Worm (Caenorhabditis elegans) whole organism, L2 larva: ENCODE measurements around the gene T19C4.1.

Experiments used
- C34F6.9 ChIP-seq: fragments of 150-350 bp; optimal IDR thresholded peaks from 2 replicates; lab custom pipeline; 2014; ENCODE audit warnings: missing biosample characterization, missing genetic modification characterization
- F13H6.1 ChIP-seq: sonication (generic microtip); optimal IDR thresholded peaks from 2 replicates; lab custom pipeline; 2016; ENCODE audit warnings: missing genetic modification characterization, missing compliant biosample characterization
- Y55F3AM.14 ChIP-seq: fragments of 200-800 bp; sonication (Bioruptor generic); optimal IDR thresholded peaks from 2 replicates; lab custom pipeline; 2018; ENCODE audit warnings: mild to moderate bottlenecking, missing genetic modification characterization, missing compliant biosample characterization
- ZK546.5 ChIP-seq: sonication (generic microtip); optimal IDR thresholded peaks from 2 replicates; lab custom pipeline; 2017; ENCODE audit warnings: missing biosample characterization, missing genetic modification characterization
- alr-1 ChIP-seq: fragments of 150-350 bp; optimal IDR thresholded peaks from 2 replicates; lab custom pipeline; 2014; ENCODE audit warnings: missing biosample characterization, missing genetic modification characterization
- aly-2 ChIP-seq: fragments of 150-350 bp; optimal IDR thresholded peaks from 2 replicates; lab custom pipeline; 2014; ENCODE audit warnings: missing biosample characterization, missing genetic modification characterization
- ama-1 ChIP-seq: fragments of 150-350 bp; optimal IDR thresholded peaks from 2 replicates; lab custom pipeline; 2018; ENCODE audit warnings: inconsistent platforms
- blmp-1 ChIP-seq: sonication (generic microtip); optimal IDR thresholded peaks from 2 replicates; lab custom pipeline; 2017; ENCODE audit warnings: missing genetic modification characterization, mild to moderate bottlenecking, missing compliant biosample characterization, antibody characterized with exemption, moderate library complexity; ENCODE audit not compliant: insufficient read depth
- ceh-16 ChIP-seq: fragments of 150-350 bp; optimal IDR thresholded peaks from 2 replicates; lab custom pipeline; 2014; ENCODE audit warnings: missing biosample characterization, missing genetic modification characterization
- ceh-82 ChIP-seq: fragments of 150-350 bp; optimal IDR thresholded peaks from 2 replicates; lab custom pipeline; 2014; ENCODE audit warnings: missing biosample characterization, missing genetic modification characterization
- crh-2 ChIP-seq: sonication (generic microtip); optimal IDR thresholded peaks from 2 replicates; lab custom pipeline; 2017; ENCODE audit warnings: missing biosample characterization, missing genetic modification characterization
- dmd-4 ChIP-seq: sonication (generic microtip); optimal IDR thresholded peaks from 2 replicates; lab custom pipeline; 2017; ENCODE audit warnings: missing biosample characterization, missing genetic modification characterization
- egl-27 ChIP-seq: sonication (generic microtip); optimal IDR thresholded peaks from 3 replicates; lab custom pipeline; 2017; ENCODE audit warnings: missing biosample characterization, missing genetic modification reagents, missing genetic modification characterization
- elt-1 ChIP-seq: fragments of 150-350 bp; optimal IDR thresholded peaks from 2 replicates; lab custom pipeline; 2014; ENCODE audit warnings: missing biosample characterization, missing genetic modification characterization
- elt-3 ChIP-seq: sonication (generic microtip); optimal IDR thresholded peaks from 2 replicates; lab custom pipeline; 2017; ENCODE audit warnings: missing biosample characterization, missing genetic modification characterization
- fos-1 ChIP-seq: fragments of 150-350 bp; optimal IDR thresholded peaks from 2 replicates; lab custom pipeline; 2014; ENCODE audit warnings: missing biosample characterization, missing genetic modification characterization
- lin-11 ChIP-seq: fragments of 150-350 bp; sonication (generic microtip); optimal IDR thresholded peaks from 2 replicates; lab custom pipeline; 2014; ENCODE audit warnings: missing biosample characterization, missing genetic modification characterization, inconsistent platforms, mixed read lengths
- lin-13 ChIP-seq: fragments of 150-350 bp; optimal IDR thresholded peaks from 2 replicates; lab custom pipeline; 2014; ENCODE audit warnings: missing biosample characterization, missing genetic modification reagents, missing genetic modification characterization
- lin-39 ChIP-seq: fragments of 150-350 bp; optimal IDR thresholded peaks from 2 replicates; lab custom pipeline; 2014; ENCODE audit warnings: missing biosample characterization, missing genetic modification reagents, missing genetic modification characterization
- mbf-1 ChIP-seq: sonication (generic microtip); optimal IDR thresholded peaks from 2 replicates; lab custom pipeline; 2017; ENCODE audit warnings: missing biosample characterization, missing genetic modification characterization
- nhr-10 ChIP-seq: sonication (generic microtip); optimal IDR thresholded peaks from 2 replicates; lab custom pipeline; 2017; ENCODE audit warnings: missing biosample characterization, missing genetic modification characterization
- nhr-11 ChIP-seq: fragments of 150-350 bp; optimal IDR thresholded peaks from 2 replicates; lab custom pipeline; 2014; ENCODE audit warnings: missing biosample characterization, missing genetic modification characterization
- nhr-21 ChIP-seq: fragments of 150-350 bp; optimal IDR thresholded peaks from 2 replicates; lab custom pipeline; 2014; ENCODE audit warnings: missing biosample characterization, missing genetic modification characterization
- nhr-23 ChIP-seq: fragments of 150-350 bp; optimal IDR thresholded peaks from 2 replicates; lab custom pipeline; 2014; ENCODE audit warnings: missing biosample characterization, missing genetic modification reagents, missing genetic modification characterization
- nhr-237 ChIP-seq: fragments of 150-350 bp; optimal IDR thresholded peaks from 2 replicates; lab custom pipeline; 2014; ENCODE audit warnings: missing biosample characterization, missing genetic modification characterization
- nhr-25 ChIP-seq: fragments of 150-350 bp; sonication (generic microtip); optimal IDR thresholded peaks from 3 replicates; lab custom pipeline; 2014; ENCODE audit warnings: missing biosample characterization, missing genetic modification characterization
- nhr-6 ChIP-seq: fragments of 150-350 bp; optimal IDR thresholded peaks from 2 replicates; lab custom pipeline; 2014; ENCODE audit warnings: missing biosample characterization, missing genetic modification characterization
- nhr-77 ChIP-seq: fragments of 150-350 bp; optimal IDR thresholded peaks from 2 replicates; lab custom pipeline; 2014; ENCODE audit warnings: missing biosample characterization, missing genetic modification characterization
- peb-1 ChIP-seq: fragments of 150-350 bp; optimal IDR thresholded peaks from 2 replicates; lab custom pipeline; 2014; ENCODE audit warnings: missing biosample characterization, missing genetic modification characterization
- sem-4 ChIP-seq: fragments of 150-350 bp; optimal IDR thresholded peaks from 2 replicates; lab custom pipeline; 2014; ENCODE audit warnings: missing biosample characterization, missing genetic modification reagents, missing genetic modification characterization
- skn-1 ChIP-seq: sonication (generic microtip); optimal IDR thresholded peaks from 2 replicates; lab custom pipeline; 2017; ENCODE audit warnings: missing biosample characterization, missing genetic modification characterization
- sma-3 ChIP-seq: sonication (generic microtip); optimal IDR thresholded peaks from 2 replicates; lab custom pipeline; 2016; ENCODE audit warnings: missing genetic modification reagents, missing genetic modification characterization, missing compliant biosample characterization
- sma-9 ChIP-seq, 2 experiments: fragments of 150-350 bp in 1 of 2; sonication (generic microtip) in 1 of 2; optimal IDR thresholded peaks; 2 replicates each; lab custom pipeline; 2014 to 2016; ENCODE audit warnings: missing genetic modification characterization in 2 of 2, mild to moderate bottlenecking in 1 of 2, missing biosample characterization in 1 of 2, missing compliant biosample characterization in 1 of 2, missing genetic modification reagents in 1 of 2, moderate library complexity in 1 of 2
- snpc-4 ChIP-seq: fragments of 150-350 bp; optimal IDR thresholded peaks from 2 replicates; lab custom pipeline; 2014; ENCODE audit warnings: missing biosample characterization, missing genetic modification characterization
- unc-55 ChIP-seq: fragments of 150-350 bp; sonication (generic microtip); optimal IDR thresholded peaks from 3 replicates; lab custom pipeline; 2014; ENCODE audit warnings: missing biosample characterization, missing genetic modification reagents, missing genetic modification characterization
- zag-1 ChIP-seq: fragments of 150-350 bp; optimal IDR thresholded peaks from 2 replicates; lab custom pipeline; 2014; ENCODE audit warnings: missing biosample characterization, missing genetic modification characterization
- ztf-1 ChIP-seq: fragments of 200-800 bp; sonication (Bioruptor generic); conservative IDR thresholded peaks from 2 replicates; pipeline ENCODE4 v1.3.6; 2022; ENCODE audit warnings: missing genetic modification characterization, missing compliant biosample characterization
- ztf-11 ChIP-seq: sonication (generic microtip); optimal IDR thresholded peaks from 2 replicates; lab custom pipeline; 2017; ENCODE audit warnings: missing biosample characterization, missing genetic modification characterization
- ztf-4 ChIP-seq: fragments of 150-350 bp; optimal IDR thresholded peaks from 2 replicates; lab custom pipeline; 2014; ENCODE audit warnings: missing biosample characterization, missing genetic modification characterization

T19C4.1 gene

DNA sequence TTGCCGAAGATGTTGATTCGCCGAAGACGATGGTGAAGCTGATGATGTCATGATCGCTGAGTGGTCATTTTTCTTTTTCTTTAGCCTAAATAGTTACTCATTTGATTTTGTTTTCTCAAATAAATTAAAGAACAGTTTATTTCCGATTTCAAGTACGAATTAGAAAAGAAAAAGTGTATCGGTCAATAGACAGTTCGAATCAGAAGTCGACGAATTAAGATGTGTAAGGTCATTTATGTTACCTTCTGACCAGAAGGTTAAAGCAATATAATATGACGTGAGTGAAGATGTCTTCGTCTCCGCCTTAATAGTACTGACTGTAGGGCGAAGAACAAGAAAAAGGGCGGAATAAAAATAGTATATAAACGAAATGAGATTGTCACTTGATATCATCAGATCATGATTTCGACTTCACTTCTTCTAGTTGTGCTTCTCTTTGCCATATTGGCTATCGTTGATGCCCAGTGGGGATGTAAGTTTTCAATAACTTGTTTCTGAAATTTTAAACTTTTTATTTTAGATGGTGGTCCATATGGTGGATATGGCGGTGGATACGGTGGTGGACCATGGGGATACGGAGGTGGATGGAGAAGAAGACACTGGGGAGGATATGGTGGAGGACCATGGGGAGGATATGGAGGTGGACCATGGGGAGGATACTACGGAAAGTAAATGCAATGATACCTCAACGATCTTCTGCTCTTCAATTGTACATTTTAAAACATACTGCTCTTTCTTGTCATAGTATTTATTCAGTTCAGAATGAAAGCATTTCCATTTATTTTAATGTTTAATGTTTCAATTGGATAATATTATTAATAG lies 2.3 kb upstream of the T19C4.1 start, which contains the start of the genes T19C4.24 and nlp-33:
Gene T19C4.24 (minus strand): TSS at position 51 of the 822 bp plus-strand sequence.
Gene nlp-33 (plus strand): TSS at position 389 of the 822 bp plus-strand sequence.
- TF ChIP-seq ama-1 (lab: Kevin White, UChicago) (peak; percentile 94), nhr-11 (no peak), ceh-16 (tag; lab: Kevin White, UChicago) (no peak), Y55F3AM.14 (GFP tag; lab: Kevin White, UChicago) (no peak), nhr-25 (peak; percentile 87), nhr-237 (no peak), blmp-1 (tag; lab: Kevin White, UChicago) (peak; percentile 28), sma-3 (GFP tag; lab: Kevin White, UChicago) (peak; percentile 72), peb-1 (no peak), lin-39 (no peak), snpc-4 (no peak), fos-1 (tag; lab: Kevin White, UChicago) (no peak), alr-1 (tag; lab: Kevin White, UChicago) (no peak), ztf-4 (tag; lab: Kevin White, UChicago) (no peak), nhr-23 (tag; lab: Kevin White, UChicago) (no peak), crh-2 (peak; percentile 4), skn-1 (tag; lab: Kevin White, UChicago) (no peak), nhr-77 (tag; lab: Kevin White, UChicago) (no peak), ceh-82 (tag; lab: Kevin White, UChicago) (no peak), lin-11 (tag; lab: Kevin White, UChicago) (no peak), ztf-1 (GFP tag; lab: Robert Waterston, UW) (no peak), elt-3 (tag; lab: Kevin White, UChicago) (no peak), egl-27 (no peak), nhr-6 (tag; lab: Kevin White, UChicago) (no peak), elt-1 (no peak), aly-2 (tag; lab: Kevin White, UChicago) (no peak), C34F6.9 (tag; lab: Kevin White, UChicago) (no peak), mbf-1 (tag; lab: Kevin White, UChicago) (no peak), sma-9 (GFP tag; optimal IDR thresholded peaks at IDR 0.05; lab: Kevin White, UChicago) (peak; percentile 37), sma-9 (tag; optimal IDR thresholded peaks at IDR 0.05; lab: Kevin White, UChicago) (no peak), F13H6.1 (no peak), sem-4 (tag; lab: Kevin White, UChicago) (no peak), dmd-4 (tag; lab: Kevin White, UChicago) (no peak), lin-13 (GFP tag; lab: Kevin White, UChicago) (no peak)

DNA sequence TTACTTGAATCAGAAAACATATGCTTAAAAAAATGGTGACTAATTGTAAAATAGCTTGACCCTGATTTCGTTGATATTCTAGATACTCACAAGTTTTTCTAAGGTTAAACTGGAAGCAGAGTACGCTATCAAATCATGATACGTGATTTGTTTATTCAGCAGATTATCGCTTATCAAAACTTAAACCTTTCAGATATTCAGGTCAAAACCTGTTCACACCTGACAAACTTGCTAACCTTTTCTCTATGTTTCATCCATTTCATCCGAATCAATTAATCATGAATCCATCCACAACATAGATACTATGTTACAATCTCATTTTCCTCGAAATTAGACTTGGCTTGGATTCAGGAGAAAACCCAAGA lies 1.7 kb upstream of the T19C4.1 start:
- peak; percentile 62 for TF ChIP-seq sma-3 (GFP tag; lab: Kevin White, UChicago)
- TF ChIP-seq lin-13 (GFP tag; lab: Kevin White, UChicago), result peak; percentile 14
- peak; percentile 84 for TF ChIP-seq nhr-21
- TF ChIP-seq ZK546.5, result no peak
- peak; percentile 74 for TF ChIP-seq nhr-25
- no peak for TF ChIP-seq nhr-11

DNA sequence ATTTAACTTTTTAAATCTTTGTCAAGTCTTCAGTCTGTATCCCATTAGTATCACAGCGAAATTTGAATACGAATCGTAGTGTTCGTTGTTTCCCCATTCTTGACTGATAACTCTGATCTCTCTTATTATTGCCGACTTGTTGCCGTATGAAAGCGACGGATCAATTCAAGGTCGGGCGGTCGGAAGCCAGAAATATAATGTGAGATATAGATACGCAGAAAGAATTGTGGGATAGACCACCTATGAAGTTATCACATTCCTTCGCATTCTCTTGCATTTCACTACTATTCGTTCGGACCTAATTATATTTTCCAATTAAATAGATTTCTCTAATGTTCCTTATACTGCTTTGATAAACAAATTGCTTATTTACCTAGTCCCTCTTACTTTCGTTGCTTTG lies 534 bp upstream of the T19C4.1 start:
- TF ChIP-seq unc-55, result no peak
- peak; percentile 4 for TF ChIP-seq nhr-25
- TF ChIP-seq, all 48 proteins: peak for 1

DNA sequence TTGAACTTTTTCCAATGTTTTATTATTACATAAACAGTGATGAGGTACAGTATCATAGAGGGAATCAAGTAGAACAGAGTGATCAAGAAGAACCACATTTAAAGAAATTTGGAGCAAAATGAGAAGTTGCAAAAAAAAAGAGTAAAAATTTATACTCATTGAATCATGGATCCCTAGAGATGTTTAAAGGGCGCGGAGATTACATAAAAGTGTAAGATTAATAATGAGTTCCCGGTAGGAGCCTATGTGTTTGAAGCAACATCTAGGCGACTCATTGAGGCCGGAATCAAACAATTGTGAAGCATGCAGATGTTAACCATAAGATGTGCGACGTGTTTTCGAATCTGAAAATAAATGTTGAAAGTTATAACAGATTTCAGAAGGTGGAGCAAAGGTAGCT lies 2.8 kb downstream of the T19C4.1 start, which contains the start of gene srg-39:
Gene srg-39 (minus strand): TSS at position 101 of the 400 bp plus-strand sequence.
- TF ChIP-seq ceh-82 (tag; lab: Kevin White, UChicago) (no peak), zag-1 (no peak), blmp-1 (tag; lab: Kevin White, UChicago) (no peak), fos-1 (tag; lab: Kevin White, UChicago) (no peak), crh-2 (no peak), dmd-4 (tag; lab: Kevin White, UChicago) (no peak), ztf-11 (tag; lab: Kevin White, UChicago) (no peak), nhr-10 (tag; lab: Kevin White, UChicago) (no peak), aly-2 (tag; lab: Kevin White, UChicago) (no peak), elt-3 (tag; lab: Kevin White, UChicago) (no peak), ztf-1 (GFP tag; lab: Robert Waterston, UW) (no peak)
